Worm (Caenorhabditis elegans) whole organism, L4 larva: Measurements from ENCODE around the gene W02B12.13.

ENCODE experiments used
- F37D6.2 ChIP-seq: sonication (generic microtip); optimal IDR thresholded peaks from 2 replicates; lab custom pipeline; 2016; ENCODE audit warnings: mild to moderate bottlenecking, missing genetic modification characterization, missing compliant biosample characterization
- daf-12 ChIP-seq: fragments of 150-350 bp; optimal IDR thresholded peaks from 2 replicates; lab custom pipeline; 2014; ENCODE audit warnings: missing biosample characterization, missing genetic modification reagents, missing genetic modification characterization
- dpl-1 ChIP-seq: fragments of 150-350 bp; optimal IDR thresholded peaks from 2 replicates; lab custom pipeline; 2014; ENCODE audit warnings: missing biosample characterization, missing genetic modification reagents, missing genetic modification characterization
- hlh-11 ChIP-seq: fragments of 200-800 bp; sonication (Bioruptor generic); optimal IDR thresholded peaks from 2 replicates; lab custom pipeline; 2018; ENCODE audit warnings: mild to moderate bottlenecking, missing genetic modification characterization, missing compliant biosample characterization
- jun-1 ChIP-seq: fragments of 150-350 bp; optimal IDR thresholded peaks from 2 replicates; lab custom pipeline; 2014; ENCODE audit warnings: missing biosample characterization, missing genetic modification reagents, missing genetic modification characterization
- mdl-1 ChIP-seq, 2 experiments: fragments of 150-350 bp in 1 of 2; sonication (generic microtip) in 1 of 2; optimal IDR thresholded peaks; 2 replicates each; lab custom pipeline; 2014 to 2017; ENCODE audit warnings: missing biosample characterization in 2 of 2, missing genetic modification characterization in 2 of 2
- mep-1 ChIP-seq: fragments of 150-350 bp; sonication (generic microtip); optimal IDR thresholded peaks from 3 replicates; lab custom pipeline; 2014; ENCODE audit warnings: missing biosample characterization, missing genetic modification characterization
- saeg-2 ChIP-seq: fragments of 200-800 bp; sonication (Bioruptor generic); IDR thresholded peaks from 2 replicates; pipeline ENCODE4 v1.3.6; 2022; ENCODE audit warnings: missing genetic modification reagents, missing genetic modification characterization, missing compliant biosample characterization
- skn-1 ChIP-seq: fragments of 150-350 bp; optimal IDR thresholded peaks from 2 replicates; lab custom pipeline; 2014; ENCODE audit warnings: missing biosample characterization, missing genetic modification characterization
- snpc-4 ChIP-seq: fragments of 150-350 bp; optimal IDR thresholded peaks from 2 replicates; lab custom pipeline; 2014; ENCODE audit warnings: missing biosample characterization, missing genetic modification characterization
- tra-1 ChIP-seq: fragments of 200-800 bp; sonication (Bioruptor generic); IDR thresholded peaks from 2 replicates; pipeline ENCODE4 v1.3.6; 2022; ENCODE audit warnings: missing genetic modification reagents, missing genetic modification characterization, missing compliant biosample characterization

DNA sequence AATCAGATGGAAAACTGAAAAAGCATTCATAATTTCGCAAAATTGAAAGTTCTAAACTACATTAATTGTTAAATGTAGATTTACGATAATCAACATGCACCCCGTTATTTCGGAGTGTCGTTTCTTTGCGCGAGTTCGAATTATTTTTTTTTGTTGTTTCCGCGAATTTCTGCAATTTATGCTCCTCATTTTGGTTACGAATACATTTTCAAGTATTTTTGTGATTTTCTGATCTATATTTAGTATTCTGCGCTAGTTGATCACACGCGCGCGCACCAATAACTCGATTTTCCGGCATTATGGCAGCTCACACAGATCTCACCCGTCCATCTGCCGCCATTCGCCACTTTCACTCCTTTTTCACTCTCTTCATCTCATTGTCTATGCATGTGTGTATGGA lies 4.8 kb upstream of the W02B12.13 start, which contains the start of gene VW02B12L.2:
- TF ChIP-seq dpl-1 (GFP tag; lab: Kevin White, UChicago): peak; percentile 83
- no peak for TF ChIP-seq mdl-1 (tag; optimal IDR thresholded peaks at IDR 0.05; lab: Kevin White, UChicago)
- TF ChIP-seq daf-12 (tag; lab: Kevin White, UChicago): no peak
- TF ChIP-seq F37D6.2 (tag; lab: Kevin White, UChicago): no peak
- TF ChIP-seq snpc-4 (tag; lab: Kevin White, UChicago): no peak
- no peak for TF ChIP-seq skn-1 (tag; lab: Kevin White, UChicago)
- TF ChIP-seq hlh-11 (tag; lab: Kevin White, UChicago): no peak
- no peak for TF ChIP-seq mep-1 (tag; lab: Kevin White, UChicago)
- no peak for TF ChIP-seq saeg-2 (GFP tag; lab: Robert Waterston, UW)
- no peak for TF ChIP-seq jun-1
- no peak for TF ChIP-seq tra-1 (GFP tag; lab: Robert Waterston, UW)
